Worm (Caenorhabditis elegans) whole organism, L1 larva: ENCODE results near the gene H34I24.2.
A peak's percentile ranks its signal among the peaks of the same experiment; 100 is the strongest.

Source experiments
- C16A3.4 ChIP-seq: fragments of 150-350 bp; optimal IDR thresholded peaks from 2 replicates; lab custom pipeline; 2014; ENCODE audit warnings: missing biosample characterization, missing genetic modification characterization
- C34B4.2 ChIP-seq: sonication (generic microtip); optimal IDR thresholded peaks from 2 replicates; lab custom pipeline; 2017; ENCODE audit warnings: mild to moderate bottlenecking, missing genetic modification characterization, missing compliant biosample characterization
- Y116A8C.19 ChIP-seq: sonication (generic microtip); optimal IDR thresholded peaks from 2 replicates; lab custom pipeline; 2016; ENCODE audit warnings: missing compliant biosample characterization, missing genetic modification characterization, borderline replicate concordance
- aha-1 ChIP-seq: fragments of 150-350 bp; optimal IDR thresholded peaks from 2 replicates; lab custom pipeline; 2014; ENCODE audit warnings: missing biosample characterization, missing genetic modification characterization
- ceh-82 ChIP-seq, 3 experiments: fragments of 150-350 bp in 1 of 3; sonication (generic microtip) in 2 of 3; optimal IDR thresholded peaks; 2 replicates each; lab custom pipeline; 2014 to 2017; ENCODE audit warnings: missing biosample characterization in 3 of 3, missing genetic modification characterization in 3 of 3
- ces-1 ChIP-seq: fragments of 150-350 bp; optimal IDR thresholded peaks from 2 replicates; lab custom pipeline; 2014; ENCODE audit warnings: missing biosample characterization, missing genetic modification reagents, missing genetic modification characterization
- dpl-1 ChIP-seq, 3 experiments: fragments of 150-350 bp in 2 of 3; sonication (generic microtip) in 1 of 3; optimal IDR thresholded peaks; 2 replicates each; lab custom pipeline; 2014 to 2017; ENCODE audit warnings: missing biosample characterization in 3 of 3, missing genetic modification characterization in 3 of 3, missing genetic modification reagents in 3 of 3
- dsc-1 ChIP-seq: sonication (generic microtip); optimal IDR thresholded peaks from 2 replicates; lab custom pipeline; 2016; ENCODE audit warnings: mild to moderate bottlenecking, missing genetic modification characterization, missing compliant biosample characterization
- efl-1 ChIP-seq, 4 experiments: fragments of 150-350 bp; optimal IDR thresholded peaks in 3 of 4; peaks in 1 of 4; 1 replicate in 1 of 4; 2 replicates in 3 of 4; lab custom pipeline; 2014; ENCODE audit warnings: missing biosample characterization in 2 of 4, missing genetic modification characterization in 2 of 4, missing genetic modification reagents in 2 of 4
- efl-3 ChIP-seq: fragments of 200-800 bp; sonication (Bioruptor generic); optimal IDR thresholded peaks from 2 replicates; lab custom pipeline; 2018; ENCODE audit warnings: mild to moderate bottlenecking, missing genetic modification characterization, missing compliant biosample characterization
- egl-13 ChIP-seq: sonication (generic microtip); optimal IDR thresholded peaks from 2 replicates; lab custom pipeline; 2016; ENCODE audit warnings: missing genotype, missing genetic modification reagents, missing genetic modification characterization, missing compliant biosample characterization
- elt-2 ChIP-seq: sonication (generic microtip); optimal IDR thresholded peaks from 2 replicates; lab custom pipeline; 2016; ENCODE audit warnings: missing genetic modification characterization, mild to moderate bottlenecking, inconsistent platforms, missing compliant biosample characterization, missing genetic modification reagents
- elt-3 ChIP-seq, 6 experiments: fragments of 150-350 bp in 1 of 6; sonication (generic microtip); optimal IDR thresholded peaks; 2 replicates each; lab custom pipeline; 2017 to 2018; ENCODE audit warnings: missing biosample characterization in 6 of 6, missing genetic modification characterization in 6 of 6, inconsistent platforms in 1 of 6
- ets-5 ChIP-seq: fragments of 200-800 bp; sonication (Bioruptor generic); IDR thresholded peaks from 2 replicates; pipeline ENCODE4 v1.3.6; 2022; ENCODE audit warnings: missing genetic modification characterization, missing compliant biosample characterization
- fkh-10 ChIP-seq: sonication (generic microtip); optimal IDR thresholded peaks from 2 replicates; lab custom pipeline; 2017; ENCODE audit warnings: missing biosample characterization, missing genetic modification reagents, missing genetic modification characterization
- fkh-8 ChIP-seq: sonication (generic microtip); optimal IDR thresholded peaks from 2 replicates; lab custom pipeline; 2016; ENCODE audit warnings: mild to moderate bottlenecking, missing genetic modification characterization, missing compliant biosample characterization
- grh-1 ChIP-seq: fragments of 200-800 bp; sonication (Bioruptor generic); IDR thresholded peaks from 2 replicates; pipeline ENCODE4 v1.3.6; 2022; ENCODE audit warnings: missing genetic modification reagents, missing genetic modification characterization, missing compliant biosample characterization
- hlh-4 ChIP-seq: sonication (generic microtip); optimal IDR thresholded peaks from 2 replicates; lab custom pipeline; 2016; ENCODE audit warnings: mild to moderate bottlenecking, missing genetic modification characterization, missing compliant biosample characterization
- isw-1 ChIP-seq: fragments of 200-800 bp; sonication (Bioruptor generic); IDR thresholded peaks from 2 replicates; pipeline ENCODE4 v1.3.6; 2022; ENCODE audit warnings: missing genetic modification characterization, missing compliant biosample characterization
- jun-1 ChIP-seq: fragments of 150-350 bp; optimal IDR thresholded peaks from 2 replicates; lab custom pipeline; 2014; ENCODE audit warnings: missing biosample characterization, missing genetic modification reagents, missing genetic modification characterization
- lin-14 ChIP-seq: fragments of 200-800 bp; sonication (Bioruptor generic); optimal IDR thresholded peaks from 2 replicates; lab custom pipeline; 2018; ENCODE audit warnings: mild to moderate bottlenecking, missing genetic modification characterization, moderate library complexity, missing compliant biosample characterization
- lin-15B ChIP-seq: fragments of 150-350 bp; sonication (generic microtip); optimal IDR thresholded peaks from 3 replicates; lab custom pipeline; 2014; ENCODE audit warnings: missing biosample characterization, missing genetic modification characterization
- lin-35 ChIP-seq, 2 experiments: fragments of 150-350 bp; optimal IDR thresholded peaks; 2 replicates each; lab custom pipeline; 2014; ENCODE audit warnings: missing biosample characterization in 2 of 2, missing genetic modification characterization in 2 of 2, missing genetic modification reagents in 2 of 2
- lir-3 ChIP-seq: sonication (generic microtip); optimal IDR thresholded peaks from 2 replicates; lab custom pipeline; 2016; ENCODE audit warnings: mild to moderate bottlenecking, missing genetic modification characterization, moderate library complexity, missing compliant biosample characterization; ENCODE audit not compliant: poor library complexity
- lsy-2 ChIP-seq, 2 experiments: fragments of 150-350 bp; optimal IDR thresholded peaks; 2 replicates each; lab custom pipeline; 2014; ENCODE audit warnings: missing biosample characterization in 2 of 2, missing genetic modification characterization in 2 of 2
- nhr-11 ChIP-seq: fragments of 150-350 bp; optimal IDR thresholded peaks from 2 replicates; lab custom pipeline; 2014; ENCODE audit warnings: missing biosample characterization, missing genetic modification characterization
- nhr-19 ChIP-seq: fragments of 200-800 bp; sonication (Bioruptor generic); conservative IDR thresholded peaks from 2 replicates; pipeline ENCODE4 v1.3.6; 2022; ENCODE audit warnings: missing genetic modification characterization, missing compliant biosample characterization
- nhr-20 ChIP-seq: sonication (generic microtip); optimal IDR thresholded peaks from 2 replicates; lab custom pipeline; 2016; ENCODE audit warnings: mild to moderate bottlenecking, missing genetic modification characterization, missing compliant biosample characterization
- nhr-237 ChIP-seq: fragments of 150-350 bp; optimal IDR thresholded peaks from 2 replicates; lab custom pipeline; 2014; ENCODE audit warnings: missing biosample characterization, missing genetic modification characterization
- nhr-28 ChIP-seq: fragments of 150-350 bp; optimal IDR thresholded peaks from 2 replicates; lab custom pipeline; 2014; ENCODE audit warnings: missing biosample characterization, missing genetic modification characterization
- nhr-71 ChIP-seq: sonication (generic microtip); optimal IDR thresholded peaks from 2 replicates; lab custom pipeline; 2016; ENCODE audit warnings: mild to moderate bottlenecking, missing genetic modification characterization, moderate library complexity, missing compliant biosample characterization
- nhr-85 ChIP-seq: sonication (generic microtip); peaks from one replicate; lab custom pipeline; 2016; ENCODE audit warnings: missing genetic modification characterization, inconsistent platforms, missing compliant biosample characterization
- pax-3 ChIP-seq: fragments of 200-800 bp; sonication (Bioruptor generic); optimal IDR thresholded peaks from 2 replicates; lab custom pipeline; 2018; ENCODE audit warnings: mild to moderate bottlenecking, missing genetic modification characterization, moderate library complexity, missing compliant biosample characterization
- snpc-4 ChIP-seq: fragments of 150-350 bp; optimal IDR thresholded peaks from 2 replicates; lab custom pipeline; 2014; ENCODE audit warnings: missing biosample characterization, missing genetic modification characterization
- sox-4 ChIP-seq: sonication (generic microtip); optimal IDR thresholded peaks from 2 replicates; lab custom pipeline; 2016; ENCODE audit warnings: missing genetic modification characterization, missing compliant biosample characterization
- sup-37 ChIP-seq: fragments of 200-800 bp; sonication (Bioruptor generic); optimal IDR thresholded peaks from 2 replicates; lab custom pipeline; 2018; ENCODE audit warnings: mild to moderate bottlenecking, missing genetic modification characterization, missing compliant biosample characterization
- swsn-7 ChIP-seq: sonication (generic microtip); optimal IDR thresholded peaks from 2 replicates; lab custom pipeline; 2016; ENCODE audit warnings: missing genetic modification characterization, missing compliant biosample characterization
- unc-130 ChIP-seq: fragments of 150-350 bp; optimal IDR thresholded peaks from 2 replicates; lab custom pipeline; 2017; ENCODE audit warnings: missing biosample characterization, missing genetic modification characterization, inconsistent platforms
- unc-62 ChIP-seq: fragments of 150-350 bp; optimal IDR thresholded peaks from 2 replicates; lab custom pipeline; 2014; ENCODE audit warnings: missing biosample characterization, missing genetic modification reagents, missing genetic modification characterization
- vab-15 ChIP-seq: sonication (generic microtip); optimal IDR thresholded peaks from 2 replicates; lab custom pipeline; 2017; ENCODE audit warnings: missing genotype, mild to moderate bottlenecking, missing genetic modification characterization, missing compliant biosample characterization

The H34I24.2 gene

DNA sequence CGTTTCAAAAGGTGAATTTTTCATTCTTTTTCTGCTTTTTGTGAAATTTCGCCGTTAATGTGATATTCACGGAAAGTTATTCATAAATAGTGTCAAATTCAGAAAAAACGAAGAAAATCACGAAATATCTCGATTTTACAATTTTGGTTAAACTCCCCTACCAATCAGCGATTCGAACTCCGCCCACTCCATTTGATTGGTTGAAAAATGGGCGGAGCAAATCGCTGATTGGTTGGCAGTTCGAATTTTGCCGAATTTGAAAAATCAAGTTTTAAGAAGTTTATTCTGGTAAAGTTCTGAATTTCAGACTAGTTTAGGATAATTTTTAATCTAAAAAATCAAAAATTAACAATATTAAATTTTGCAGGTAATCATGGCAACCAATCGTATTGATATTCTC, 22.8 kb downstream of the H34I24.2 start:
- TF ChIP-seq grh-1 (GFP tag; lab: Robert Waterston, UW) (no peak), nhr-19 (GFP tag; lab: Robert Waterston, UW) (no peak), unc-130 (tag; lab: Kevin White, UChicago) (no peak), nhr-28 (tag; lab: Kevin White, UChicago) (no peak), dpl-1 (GFP tag; optimal IDR thresholded peaks at IDR 0.05; lab: Kevin White, UChicago) (no peak), fkh-8 (tag; lab: Kevin White, UChicago) (no peak), C34B4.2 (tag; lab: Kevin White, UChicago) (no peak), isw-1 (GFP tag; lab: Robert Waterston, UW) (no peak), nhr-85 (no peak), lin-15B (tag; lab: Kevin White, UChicago) (no peak), sup-37 (GFP tag; lab: Kevin White, UChicago) (no peak), unc-62 (GFP tag; lab: Kevin White, UChicago) (no peak), nhr-20 (tag; lab: Kevin White, UChicago) (no peak), lir-3 (tag; lab: Kevin White, UChicago) (no peak), nhr-71 (tag; lab: Kevin White, UChicago) (no peak), sox-4 (tag; lab: Kevin White, UChicago) (no peak), pax-3 (no peak)

DNA sequence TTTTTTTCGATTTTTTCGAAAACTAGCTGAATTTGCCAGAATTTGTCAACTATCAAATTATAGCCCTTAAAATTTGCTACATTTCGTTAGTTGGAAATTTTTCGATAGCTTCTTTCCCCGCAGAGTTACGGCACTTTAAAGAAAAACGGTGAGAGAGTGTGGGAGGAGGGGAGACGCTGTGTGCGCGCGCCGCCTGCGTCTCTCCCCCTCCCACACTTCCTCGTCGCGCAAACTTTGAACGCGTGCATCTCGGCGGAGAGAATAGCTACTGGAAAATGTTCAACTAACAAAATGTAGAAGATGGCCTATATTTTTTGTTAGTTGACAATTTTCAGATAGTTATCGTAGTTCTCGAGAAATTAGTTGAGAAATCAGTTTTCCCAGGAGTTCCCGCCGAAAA, 24.8 kb downstream of the H34I24.2 start:
- TF ChIP-seq hlh-4 (tag; lab: Kevin White, UChicago) (no peak), nhr-28 (tag; lab: Kevin White, UChicago) (no peak), efl-1 (optimal IDR thresholded peaks at IDR 0.05; lab: Kevin White, UChicago) (no peak), efl-1 (GFP tag; optimal IDR thresholded peaks at IDR 0.05 in 1 of 2; lab: Kevin White, UChicago) (peak in 1 of 2 experiments; percentile 11), snpc-4 (no peak), vab-15 (tag; lab: Kevin White, UChicago) (no peak)

DNA sequence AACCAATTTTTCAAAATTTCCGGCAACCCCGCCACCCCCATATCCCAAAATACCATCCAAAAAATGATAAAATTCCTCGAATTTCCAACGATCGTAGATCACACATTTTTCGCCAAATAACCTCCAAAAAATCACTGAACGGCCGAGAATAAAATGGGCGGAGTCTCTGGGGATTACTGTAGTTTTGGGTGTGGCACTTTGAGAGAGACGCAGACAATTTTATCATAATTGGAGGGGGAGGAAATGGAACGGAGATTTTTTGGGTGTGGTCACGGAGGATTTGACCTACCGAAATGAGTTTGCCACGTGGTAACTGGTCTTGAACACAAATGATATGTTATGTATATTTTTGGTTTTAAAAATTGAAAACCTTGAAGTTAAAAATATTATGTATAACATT, 26.6 kb downstream of the H34I24.2 start:
- TF ChIP-seq lsy-2 (tag; optimal IDR thresholded peaks at IDR 0.05; lab: Kevin White, UChicago): peak in 1 of 2 experiments; percentile 38
- TF ChIP-seq egl-13 (tag; lab: Kevin White, UChicago): no peak
- TF ChIP-seq efl-1 (optimal IDR thresholded peaks at IDR 0.05; lab: Kevin White, UChicago): no peak
- no peak for TF ChIP-seq efl-1 (GFP tag; optimal IDR thresholded peaks at IDR 0.05 in 1 of 2; lab: Kevin White, UChicago)
- TF ChIP-seq vab-15 (tag; lab: Kevin White, UChicago): no peak
- no peak for TF ChIP-seq nhr-11
- TF ChIP-seq nhr-85: peak; percentile 33
- TF ChIP-seq lin-14 (GFP tag; lab: Kevin White, UChicago): peak; percentile 22

DNA sequence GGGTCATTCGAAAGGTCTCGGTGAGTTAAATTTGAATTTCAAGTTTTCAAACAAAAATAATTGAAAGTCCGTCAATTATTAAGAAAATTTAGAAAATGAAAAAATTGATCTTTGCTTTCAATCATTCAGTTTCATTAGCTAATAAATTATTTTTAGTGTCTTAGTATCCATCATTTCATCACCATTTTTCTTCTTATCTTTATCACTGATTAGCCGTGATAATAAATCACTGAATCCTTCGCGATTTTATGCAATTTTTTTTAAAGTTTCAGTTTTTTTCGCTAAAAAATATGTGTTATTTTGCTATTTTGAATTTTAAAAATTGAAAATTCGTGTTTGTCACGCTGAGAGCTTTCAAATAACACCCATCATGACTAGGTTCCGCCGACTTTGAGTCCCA, 27.2 kb downstream of the H34I24.2 start:
- peak in 1 of 6 experiments; percentile 7 for TF ChIP-seq elt-3 (tag; optimal IDR thresholded peaks at IDR 0.05; lab: Kevin White, UChicago)
- TF ChIP-seq jun-1 (tag; lab: Kevin White, UChicago): no peak
- TF ChIP-seq, all 84 proteins: peak for 1

DNA sequence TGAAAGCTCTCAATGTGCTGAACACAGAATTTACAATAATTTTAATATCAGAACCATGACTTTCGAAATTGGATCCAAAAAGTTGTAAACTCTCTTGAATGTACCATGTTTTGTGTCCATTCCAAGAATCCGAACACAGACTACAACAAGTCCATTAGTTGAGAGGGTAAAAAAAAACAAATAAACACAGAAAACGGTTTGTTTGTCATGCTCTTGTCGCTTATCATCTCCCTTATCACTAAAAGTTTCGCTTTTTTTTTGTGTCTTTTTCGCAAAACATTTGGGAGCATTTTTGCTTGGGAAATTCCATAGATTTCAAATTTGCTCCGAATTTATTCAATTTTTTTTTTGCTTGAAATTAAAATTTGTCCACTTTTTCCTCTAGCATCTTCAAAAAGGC, 27.7 kb downstream of the H34I24.2 start:
- TF ChIP-seq ets-5 (no peak), elt-2 (tag; lab: Kevin White, UChicago) (peak; percentile 45)
- TF ChIP-seq, all 84 proteins: peak for 1

DNA sequence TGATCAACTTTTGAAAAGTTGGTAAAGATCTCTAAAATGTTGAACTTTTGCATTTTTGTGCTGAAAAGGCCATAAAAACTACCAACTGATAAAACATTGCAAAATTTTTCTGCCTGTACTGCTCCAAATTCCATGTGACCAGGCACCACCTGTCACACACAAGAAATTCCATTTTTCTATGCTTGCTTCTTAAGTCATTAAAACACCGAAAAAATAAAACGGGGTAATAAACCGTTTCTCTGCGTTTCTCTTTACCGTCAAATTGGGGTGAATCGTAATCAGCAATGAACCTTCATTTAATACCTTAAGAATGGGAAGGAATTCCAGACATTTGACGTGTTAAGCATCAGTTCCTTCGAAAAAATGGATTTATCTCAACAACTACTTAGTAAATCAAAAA, 28.4 kb downstream of the H34I24.2 start:
- TF ChIP-seq lsy-2 (tag; optimal IDR thresholded peaks at IDR 0.05; lab: Kevin White, UChicago): peak in 1 of 2 experiments; percentile 2
- no peak for TF ChIP-seq aha-1 (tag; lab: Kevin White, UChicago)
- TF ChIP-seq nhr-237 (tag; lab: Kevin White, UChicago): no peak
- no peak for TF ChIP-seq C16A3.4 (tag; lab: Kevin White, UChicago)
- no peak for TF ChIP-seq hlh-4 (tag; lab: Kevin White, UChicago)
- TF ChIP-seq efl-1 (optimal IDR thresholded peaks at IDR 0.05; lab: Kevin White, UChicago): no peak
- TF ChIP-seq efl-1 (GFP tag; optimal IDR thresholded peaks at IDR 0.05 in 1 of 2; lab: Kevin White, UChicago): peak in 1 of 2 experiments; percentile 50
- TF ChIP-seq sup-37 (GFP tag; lab: Kevin White, UChicago): no peak
- TF ChIP-seq nhr-71 (tag; lab: Kevin White, UChicago): peak; percentile 4
- TF ChIP-seq fkh-10 (GFP tag; lab: Kevin White, UChicago): no peak
- no peak for TF ChIP-seq swsn-7 (tag; lab: Kevin White, UChicago)
- peak; percentile 4 for TF ChIP-seq nhr-20 (tag; lab: Kevin White, UChicago)
- TF ChIP-seq lin-35 (GFP tag; optimal IDR thresholded peaks at IDR 0.05; lab: Kevin White, UChicago): peak in 1 of 2 experiments; percentile 31
- no peak for TF ChIP-seq unc-62 (GFP tag; lab: Kevin White, UChicago)
- peak; percentile 86 for TF ChIP-seq elt-2 (tag; lab: Kevin White, UChicago)
- no peak for TF ChIP-seq efl-3 (GFP tag; lab: Kevin White, UChicago)
- no peak for TF ChIP-seq sox-4 (tag; lab: Kevin White, UChicago)
- TF ChIP-seq ces-1 (GFP tag; lab: Kevin White, UChicago): no peak
- TF ChIP-seq Y116A8C.19 (tag; lab: Kevin White, UChicago): no peak
- TF ChIP-seq jun-1 (tag; lab: Kevin White, UChicago): peak; percentile 33
- no peak for TF ChIP-seq dsc-1 (tag; lab: Kevin White, UChicago)
- no peak for TF ChIP-seq ceh-82 (tag; optimal IDR thresholded peaks at IDR 0.05; lab: Kevin White, UChicago)
